Fruit fly (Drosophila melanogaster) whole organism, embryonic: ENCODE measurements around the gene CG17633.

Experiments used
- CG13123 ChIP-seq: fragments of 200-800 bp; sonication (Bioruptor generic); optimal IDR thresholded peaks from 2 replicates; lab custom pipeline; 2016; ENCODE audit warnings: missing biosample characterization, missing genetic modification characterization
- CG18476 ChIP-seq: fragments of 200-800 bp; sonication (Bioruptor generic); optimal IDR thresholded peaks from 2 replicates; lab custom pipeline; 2016; ENCODE audit warnings: missing biosample characterization, mild to moderate bottlenecking, missing genetic modification characterization
- CG2116 ChIP-seq: fragments of 200-800 bp; sonication (Bioruptor generic); optimal IDR thresholded peaks from 3 replicates; lab custom pipeline; 2018; ENCODE audit warnings: missing biosample characterization, mild to moderate bottlenecking, missing genetic modification characterization
- CG2889 ChIP-seq: fragments of 200-800 bp; sonication (Bioruptor generic); IDR thresholded peaks from 3 replicates; pipeline ENCODE4 v1.3.6; 2022; ENCODE audit warnings: missing biosample characterization, missing genetic modification characterization
- CG43689 ChIP-seq: fragments of 200-800 bp; sonication (Bioruptor generic); IDR thresholded peaks from 2 replicates; pipeline ENCODE4 v1.3.6; 2022; ENCODE audit warnings: missing biosample characterization, missing genetic modification characterization
- Sin3A ChIP-seq: fragments of >200 bp; optimal IDR thresholded peaks from 2 replicates; lab custom pipeline; 2018
- gem ChIP-seq: fragments of 200-800 bp; sonication (Bioruptor generic); optimal IDR thresholded peaks from 2 replicates; lab custom pipeline; 2019; ENCODE audit warnings: missing biosample characterization, mild to moderate bottlenecking, missing genetic modification characterization, moderate library complexity

DNA sequence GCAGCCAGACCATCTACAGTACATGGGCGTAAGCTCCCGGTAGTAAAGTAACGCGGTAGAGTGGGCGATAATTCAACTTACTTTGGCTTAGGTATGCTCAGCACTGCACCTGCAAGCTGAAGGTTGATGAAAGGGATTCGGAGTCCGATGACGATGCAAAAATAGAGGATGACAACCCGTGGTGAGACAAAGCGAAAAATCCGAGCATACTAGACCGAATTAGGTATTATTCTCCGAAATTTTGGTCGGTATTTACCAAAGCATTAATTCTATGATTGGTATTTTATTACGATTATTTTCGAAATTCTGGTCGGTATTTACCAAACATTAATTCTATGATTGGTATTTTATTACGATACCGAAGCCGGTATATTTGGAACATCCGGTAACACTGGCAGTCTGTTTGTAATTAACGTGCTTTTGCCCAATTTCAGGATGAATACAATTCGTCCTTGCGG, 21.7 kb downstream of the CG17633 start, which contains the start of gene CG4036:
- TF ChIP-seq Sin3A: peak; percentile 59
- no peak for TF ChIP-seq gem
- no peak for TF ChIP-seq CG18476
- no peak for TF ChIP-seq CG43689 (GFP tag; lab: Robert Waterston, UW)
- peak; percentile 18 for TF ChIP-seq CG2116 (GFP tag; lab: Kevin White, UChicago)
- no peak for TF ChIP-seq CG2889 (GFP tag; lab: Robert Waterston, UW)
- no peak for TF ChIP-seq CG13123 (GFP tag; lab: Kevin White, UChicago)
